Fruit fly (Drosophila melanogaster) whole organism, embryonic: ENCODE data around the gene Tcs6.

ENCODE experiments used
- Antp ChIP-seq: fragments of 200-800 bp; sonication (Bioruptor generic); optimal IDR thresholded peaks from 3 replicates; lab custom pipeline; 2016; ENCODE audit warnings: missing biosample characterization, missing genetic modification characterization
- Bdp1 ChIP-seq: fragments of 200-800 bp; sonication (Bioruptor generic); optimal IDR thresholded peaks from 3 replicates; lab custom pipeline; 2016; ENCODE audit warnings: missing biosample characterization, missing genetic modification characterization
- CG10209 ChIP-seq: fragments of 200-800 bp; sonication (Bioruptor generic); optimal IDR thresholded peaks from 3 replicates; lab custom pipeline; 2017; ENCODE audit warnings: missing biosample characterization, mild to moderate bottlenecking, missing genetic modification characterization, missing genetic modification reagents
- CG10543 ChIP-seq: fragments of 200-800 bp; sonication (Bioruptor generic); optimal IDR thresholded peaks from 3 replicates; lab custom pipeline; 2017; ENCODE audit warnings: missing biosample characterization, mild to moderate bottlenecking, missing genetic modification characterization, moderate library complexity
- CG10654 ChIP-seq: fragments of 200-800 bp; sonication (Bioruptor generic); optimal IDR thresholded peaks from 2 replicates; lab custom pipeline; 2016; ENCODE audit warnings: missing biosample characterization, missing genetic modification characterization
- CG12219 ChIP-seq: fragments of 200-800 bp; sonication (Bioruptor generic); optimal IDR thresholded peaks from 3 replicates; lab custom pipeline; 2018; ENCODE audit warnings: missing biosample characterization, mild to moderate bottlenecking, missing genetic modification characterization
- CG12769 ChIP-seq: fragments of 200-800 bp; sonication (Bioruptor generic); optimal IDR thresholded peaks from 2 replicates; lab custom pipeline; 2019; ENCODE audit warnings: missing biosample characterization, mild to moderate bottlenecking, missing genetic modification characterization, moderate library complexity
- CG13624 ChIP-seq: fragments of 200-800 bp; sonication (Bioruptor generic); optimal IDR thresholded peaks from 2 replicates; lab custom pipeline; 2016; ENCODE audit warnings: missing biosample characterization, missing genetic modification characterization
- CG17802 ChIP-seq: fragments of 200-800 bp; sonication (Bioruptor generic); optimal IDR thresholded peaks from 2 replicates; lab custom pipeline; 2018; ENCODE audit warnings: missing biosample characterization, mild to moderate bottlenecking, missing genetic modification characterization, moderate library complexity
- CG17829 ChIP-seq: fragments of 200-800 bp; optimal IDR thresholded peaks from 2 replicates; lab custom pipeline; 2019; ENCODE audit warnings: missing biosample characterization, mild to moderate bottlenecking, missing genetic modification characterization, moderate library complexity
- CG18476 ChIP-seq: fragments of 200-800 bp; sonication (Bioruptor generic); optimal IDR thresholded peaks from 2 replicates; lab custom pipeline; 2016; ENCODE audit warnings: missing biosample characterization, mild to moderate bottlenecking, missing genetic modification characterization
- CG2875 ChIP-seq: fragments of 200-800 bp; sonication (Bioruptor generic); optimal IDR thresholded peaks from 2 replicates; lab custom pipeline; 2017; ENCODE audit warnings: missing biosample characterization, mild to moderate bottlenecking, missing genetic modification characterization, missing genetic modification reagents
- CG34224 ChIP-seq: fragments of 200-800 bp; sonication (Bioruptor generic); IDR thresholded peaks from 3 replicates; pipeline ENCODE4 v1.3.6; 2022; ENCODE audit warnings: missing biosample characterization, missing genetic modification characterization; ENCODE audit not compliant: partially characterized antibody
- CG4404 ChIP-seq: fragments of 200-800 bp; sonication (Bioruptor generic); IDR thresholded peaks from 2 replicates; pipeline ENCODE4 v1.3.6; 2022; ENCODE audit warnings: missing biosample characterization, missing genetic modification characterization
- CG4617 ChIP-seq: fragments of 200-800 bp; sonication (Bioruptor generic); optimal IDR thresholded peaks from 3 replicates; lab custom pipeline; 2016; ENCODE audit warnings: missing biosample characterization, missing genetic modification characterization, borderline replicate concordance
- CG5245 ChIP-seq: fragments of 200-800 bp; sonication (Bioruptor generic); optimal IDR thresholded peaks from 3 replicates; lab custom pipeline; 2016; ENCODE audit warnings: missing biosample characterization, missing genetic modification characterization
- CG7372 ChIP-seq: fragments of 200-800 bp; sonication (Bioruptor generic); IDR thresholded peaks from 2 replicates; pipeline ENCODE4 v1.3.6; 2022; ENCODE audit warnings: missing biosample characterization, missing genetic modification characterization
- CG7928 ChIP-seq: fragments of 200-800 bp; sonication (Bioruptor generic); optimal IDR thresholded peaks from 2 replicates; lab custom pipeline; 2017; ENCODE audit warnings: missing biosample characterization, mild to moderate bottlenecking, missing genetic modification characterization
- CG9797 ChIP-seq: fragments of 200-800 bp; sonication (Bioruptor generic); optimal IDR thresholded peaks from 3 replicates; lab custom pipeline; 2018; ENCODE audit warnings: missing biosample characterization, mild to moderate bottlenecking, missing genetic modification characterization
- CG9876 ChIP-seq: fragments of 200-800 bp; sonication (Bioruptor generic); optimal IDR thresholded peaks from 2 replicates; lab custom pipeline; 2016; ENCODE audit warnings: missing biosample characterization, missing genetic modification characterization
- CG9932 ChIP-seq: fragments of 200-800 bp; sonication (Bioruptor generic); IDR thresholded peaks from 2 replicates; pipeline ENCODE4 v1.3.6; 2022; ENCODE audit warnings: missing biosample characterization, missing genetic modification characterization
- E2f2 ChIP-seq: fragments of 200-800 bp; sonication (Bioruptor generic); IDR thresholded peaks from 2 replicates; pipeline ENCODE4 v1.3.6; 2022; ENCODE audit warnings: missing biosample characterization, missing genetic modification characterization
- HmgZ ChIP-seq: fragments of 200-800 bp; sonication (Bioruptor generic); optimal IDR thresholded peaks from 2 replicates; lab custom pipeline; 2018; ENCODE audit warnings: missing biosample characterization, mild to moderate bottlenecking, missing genetic modification characterization
- Hr3 ChIP-seq: fragments of 200-800 bp; sonication (Bioruptor generic); optimal IDR thresholded peaks from 3 replicates; lab custom pipeline; 2016; ENCODE audit warnings: missing biosample characterization, missing genetic modification characterization
- Lhr ChIP-seq: fragments of 200-800 bp; sonication (Bioruptor generic); optimal IDR thresholded peaks from 3 replicates; lab custom pipeline; 2017; ENCODE audit warnings: mild to moderate bottlenecking, missing biosample characterization, missing genetic modification reagents, missing genetic modification characterization
- Lim3 ChIP-seq: fragments of 200-800 bp; sonication (Bioruptor generic); IDR thresholded peaks from 2 replicates; pipeline ENCODE4 v1.3.6; 2022; ENCODE audit warnings: missing biosample characterization, missing genetic modification characterization
- Med ChIP-seq: fragments of 200-800 bp; sonication (Bioruptor generic); peaks from one replicate; lab custom pipeline; 2016; ENCODE audit warnings: missing biosample characterization, missing genetic modification characterization, mild to moderate bottlenecking, inconsistent platforms, moderate library complexity
- Nf-YB ChIP-seq: fragments of 200-800 bp; sonication (Bioruptor generic); optimal IDR thresholded peaks from 3 replicates; lab custom pipeline; 2019; ENCODE audit warnings: missing biosample characterization, mild to moderate bottlenecking, missing genetic modification characterization, moderate library complexity
- Optix ChIP-seq: fragments of 200-800 bp; sonication (Bioruptor generic); IDR thresholded peaks from 3 replicates; pipeline ENCODE4 v1.3.6; 2022; ENCODE audit warnings: missing biosample characterization, missing genetic modification characterization
- Poxn ChIP-seq: fragments of 200-800 bp; sonication (Bioruptor generic); IDR thresholded peaks from 2 replicates; pipeline ENCODE4 v1.3.6; 2022; ENCODE audit warnings: missing biosample characterization, missing genetic modification characterization
- Ptx1 ChIP-seq: fragments of 200-800 bp; sonication (Bioruptor generic); IDR thresholded peaks from 2 replicates; pipeline ENCODE4 v1.3.6; 2022; ENCODE audit warnings: missing biosample characterization, missing genetic modification characterization
- ac ChIP-seq: fragments of 200-800 bp; sonication (Bioruptor generic); optimal IDR thresholded peaks from 3 replicates; lab custom pipeline; 2017; ENCODE audit warnings: missing biosample characterization, mild to moderate bottlenecking, missing genetic modification characterization
- al ChIP-seq: fragments of 200-800 bp; sonication (Bioruptor generic); IDR thresholded peaks from 2 replicates; pipeline ENCODE4 v1.3.6; 2022; ENCODE audit warnings: missing biosample characterization, missing genetic modification characterization
- bbx ChIP-seq: fragments of 200-800 bp; sonication (Bioruptor generic); IDR thresholded peaks from 2 replicates; pipeline ENCODE4 v1.3.6; 2022; ENCODE audit warnings: missing biosample characterization, missing genetic modification characterization; ENCODE audit not compliant: partially characterized antibody
- br ChIP-seq: fragments of >200 bp; optimal IDR thresholded peaks from 2 replicates; lab custom pipeline; 2017
- dm ChIP-seq: fragments of 200-800 bp; sonication (Bioruptor generic); optimal IDR thresholded peaks from 3 replicates; lab custom pipeline; 2016; ENCODE audit warnings: missing biosample characterization, missing genetic modification characterization
- en ChIP-seq: fragments of 200-800 bp; sonication (Bioruptor generic); optimal IDR thresholded peaks from 2 replicates; lab custom pipeline; 2016; ENCODE audit warnings: missing biosample characterization, missing genetic modification characterization
- eve ChIP-seq, 2 experiments: fragments of >200 bp; optimal IDR thresholded peaks; 2 replicates each; lab custom pipeline; 2017; ENCODE audit warnings: missing biosample characterization in 2 of 2, missing genetic modification characterization in 2 of 2
- fd3F ChIP-seq: fragments of 200-800 bp; sonication (Bioruptor generic); optimal IDR thresholded peaks from 2 replicates; lab custom pipeline; 2018; ENCODE audit warnings: missing biosample characterization, mild to moderate bottlenecking, missing genetic modification characterization, moderate library complexity
- hbn ChIP-seq: fragments of 200-800 bp; sonication (Bioruptor generic); IDR thresholded peaks from 2 replicates; pipeline ENCODE4 v1.3.6; 2022; ENCODE audit warnings: missing biosample characterization, missing genetic modification characterization; ENCODE audit not compliant: partially characterized antibody
- ind ChIP-seq: fragments of 200-800 bp; sonication (Bioruptor generic); optimal IDR thresholded peaks from 3 replicates; lab custom pipeline; 2016; ENCODE audit warnings: missing biosample characterization, missing genetic modification characterization
- lola ChIP-seq, 3 experiments: fragments of >200 bp in 2 of 3; fragments of 200-800 bp in 1 of 3; sonication (Bioruptor generic) in 1 of 3; optimal IDR thresholded peaks; 2 replicates each; lab custom pipeline; 2017 to 2019; ENCODE audit warnings: missing biosample characterization in 3 of 3, missing genetic modification characterization in 3 of 3, mild to moderate bottlenecking in 1 of 3, moderate library complexity in 1 of 3
- odd ChIP-seq: fragments of 200-800 bp; sonication (Bioruptor generic); optimal IDR thresholded peaks from 2 replicates; lab custom pipeline; 2017; ENCODE audit warnings: missing biosample characterization, mild to moderate bottlenecking, missing genetic modification characterization
- pb ChIP-seq: fragments of 200-800 bp; sonication (Bioruptor generic); optimal IDR thresholded peaks from 3 replicates; lab custom pipeline; 2016; ENCODE audit warnings: missing biosample characterization, missing genetic modification characterization
- sd ChIP-seq: fragments of 200-800 bp; sonication (Bioruptor generic); optimal IDR thresholded peaks from 3 replicates; lab custom pipeline; 2018; ENCODE audit warnings: missing biosample characterization, mild to moderate bottlenecking, missing genetic modification characterization, moderate library complexity
- sens ChIP-seq: fragments of 200-800 bp; sonication (Bioruptor generic); peaks from one replicate; lab custom pipeline; 2016; ENCODE audit warnings: missing biosample characterization, missing genetic modification characterization
- seq ChIP-seq: fragments of 200-800 bp; sonication (Bioruptor generic); IDR thresholded peaks from 2 replicates; pipeline ENCODE4 v1.3.6; 2022; ENCODE audit warnings: missing biosample characterization, missing genetic modification characterization
- ttk ChIP-seq: fragments of 200-800 bp; sonication (Bioruptor generic); IDR thresholded peaks from 2 replicates; pipeline ENCODE4 v2.1.2; 2022; ENCODE audit warnings: missing biosample characterization, missing genetic modification characterization
- vvl ChIP-seq: fragments of 200-800 bp; sonication (Bioruptor generic); IDR thresholded peaks from 2 replicates; pipeline ENCODE4 v1.3.6; 2022; ENCODE audit warnings: missing biosample characterization, missing genetic modification characterization
- zen ChIP-seq: fragments of 200-800 bp; sonication (Bioruptor generic); optimal IDR thresholded peaks from 3 replicates; lab custom pipeline; 2018; ENCODE audit warnings: missing biosample characterization, mild to moderate bottlenecking, missing genetic modification characterization, moderate library complexity
- zfh2 ChIP-seq: fragments of 200-800 bp; sonication (Bioruptor generic); optimal IDR thresholded peaks from 2 replicates; lab custom pipeline; 2016; ENCODE audit warnings: missing biosample characterization, missing genetic modification characterization

Gene Tcs6

DNA sequence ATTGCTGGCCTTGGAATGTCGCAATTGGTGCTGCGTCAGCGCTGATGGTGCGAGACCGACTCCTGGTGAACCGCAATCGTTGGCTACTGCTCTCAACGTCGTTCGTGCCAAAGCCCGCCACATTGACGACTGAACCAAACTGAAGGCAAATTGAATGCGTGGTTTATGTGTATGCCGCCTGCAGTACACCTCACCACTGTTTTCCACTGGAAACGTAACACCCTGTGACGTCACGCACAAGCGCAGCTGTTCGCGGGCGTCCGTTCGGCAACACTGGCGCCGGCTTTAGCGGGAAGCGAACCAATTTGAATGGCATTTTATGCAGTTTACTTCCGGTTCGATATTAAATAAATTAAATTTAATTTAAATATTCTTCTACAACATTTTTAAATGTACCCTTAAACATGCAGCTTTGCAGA is 2.8 kb downstream of the Tcs6 start, which contains the start of gene Cmpk (continued):
- TF ChIP-seq al (GFP tag; lab: Robert Waterston, UW) (no peak), sd (tag; lab: Kevin White, UChicago) (peak; percentile 60), zen (tag; lab: Kevin White, UChicago) (peak; percentile 13), Antp (GFP tag; lab: Kevin White, UChicago) (peak; percentile 28), CG9876 (GFP tag; lab: Kevin White, UChicago) (peak; percentile 3), HmgZ (tag; lab: Kevin White, UChicago) (peak; percentile 76), Poxn (GFP tag; lab: Robert Waterston, UW) (no peak), Med (peak; percentile 96), odd (GFP tag; lab: Kevin White, UChicago) (peak; percentile 81), ac (GFP tag; lab: Kevin White, UChicago) (peak; percentile 58), CG12219 (GFP tag; lab: Kevin White, UChicago) (peak; percentile 48), CG13624 (GFP tag; lab: Kevin White, UChicago) (peak; percentile 39), br (no peak), lola (GFP tag; optimal IDR thresholded peaks at IDR 0.05; lab: Kevin White, UChicago) (no peak), CG17829 (tag; lab: Kevin White, UChicago) (peak; percentile 57), dm (GFP tag; lab: Kevin White, UChicago) (peak; percentile 53), hbn (GFP tag; lab: Robert Waterston, UW) (peak; percentile 27; the same call in 1 of the 2 replicates), CG12769 (tag; lab: Kevin White, UChicago) (peak; percentile 80), eve (GFP tag; optimal IDR thresholded peaks at IDR 0.05; lab: Kevin White, UChicago) (no peak), CG2875 (peak; percentile 74), CG18476 (no peak), vvl (GFP tag; lab: Robert Waterston, UW) (peak; percentile 76), Lim3 (GFP tag; lab: Robert Waterston, UW) (no peak), CG7928 (GFP tag; lab: Kevin White, UChicago) (peak; percentile 30), CG4404 (GFP tag; lab: Robert Waterston, UW) (no peak), Ptx1 (GFP tag; lab: Robert Waterston, UW) (0 out of 2 replicates have a peak, but pooled peaks have one; percentile 34), Nf-YB (GFP tag; lab: Kevin White, UChicago) (peak; percentile 62), CG10543 (GFP tag; lab: Kevin White, UChicago) (peak; percentile 83), ind (peak; percentile 47), CG9932 (GFP tag; lab: Robert Waterston, UW) (peak; percentile 66), sens (peak; percentile 82), CG34224 (GFP tag; lab: Robert Waterston, UW) (peak; percentile 40; the same call in 1 of the 3 replicates), CG5245 (GFP tag; lab: Kevin White, UChicago) (peak; percentile 1), Bdp1 (GFP tag; lab: Kevin White, UChicago) (peak; percentile 31), en (peak; percentile 9), CG10209 (GFP tag; lab: Kevin White, UChicago) (peak; percentile 75), seq (GFP tag; lab: Robert Waterston, UW) (0 out of 2 replicates have a peak, but pooled peaks have one; percentile 31), ttk (GFP tag; lab: Robert Waterston, UW) (no peak), Hr3 (GFP tag; lab: Kevin White, UChicago) (peak; percentile 40), pb (peak; percentile 5), zfh2 (peak; percentile 68), E2f2 (GFP tag; lab: Robert Waterston, UW) (peak; percentile 92), CG7372 (GFP tag; lab: Robert Waterston, UW) (peak; percentile 29; the same call in 1 of the 2 replicates), CG9797 (peak; percentile 41), Optix (GFP tag; lab: Robert Waterston, UW) (0 out of 3 replicates have a peak, but pooled peaks have one; percentile 8), fd3F (GFP tag; lab: Kevin White, UChicago) (peak; percentile 35), bbx (GFP tag; lab: Robert Waterston, UW) (peak; percentile 68; the same call in 1 of the 2 replicates), Lhr (peak; percentile 39), CG10654 (GFP tag; lab: Kevin White, UChicago) (peak; percentile 52), CG17802 (peak; percentile 70), CG4617 (GFP tag; lab: Kevin White, UChicago) (peak; percentile 69)
